Fruit fly (Drosophila melanogaster): ENCODE measurements around the gene CG43318.

DNA sequence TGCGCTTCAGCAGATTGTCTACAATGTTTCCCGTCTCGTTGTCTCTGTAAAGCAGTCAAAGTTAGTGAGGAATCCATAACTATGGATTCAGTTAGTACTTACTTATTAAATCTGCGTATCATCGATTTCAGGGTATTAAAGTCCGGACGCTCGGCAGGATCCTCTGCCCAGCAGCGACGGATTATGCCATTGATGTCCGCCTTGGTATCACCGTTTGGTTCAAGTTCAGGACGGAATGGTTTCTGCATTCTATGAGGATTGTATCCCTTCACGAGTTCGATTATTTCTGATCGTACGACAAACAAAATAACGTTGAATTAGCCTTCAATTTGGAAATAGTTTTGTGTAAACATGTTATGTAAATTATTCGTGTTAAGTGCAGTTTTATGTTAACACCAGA lies 26.7 kb upstream of the CG43318 start, which contains the start of gene CG9632:
- TF ChIP-seq EcR (GFP tag; optimal IDR thresholded peaks at IDR 0.05) (no peak), CG8478 (optimal IDR thresholded peaks at IDR 0.05) (no peak), pan (optimal IDR thresholded peaks at IDR 0.05) (no peak), usp (GFP tag; optimal IDR thresholded peaks at IDR 0.05) (no peak)
